Fruit fly (Drosophila melanogaster) whole organism, embryonic: ENCODE results near the gene CG12289.

Experiments
- CG13296 ChIP-seq: fragments of 200-800 bp; sonication (Bioruptor generic); optimal IDR thresholded peaks from 3 replicates; lab custom pipeline; 2018; ENCODE audit warnings: missing biosample characterization, mild to moderate bottlenecking, missing genetic modification characterization
- CG30020 ChIP-seq: fragments of 200-800 bp; optimal IDR thresholded peaks from 2 replicates; lab custom pipeline; 2019; ENCODE audit warnings: missing biosample characterization, mild to moderate bottlenecking, missing genetic modification characterization, moderate library complexity
- CG8388 ChIP-seq: fragments of 200-800 bp; sonication (Bioruptor generic); optimal IDR thresholded peaks from 2 replicates; lab custom pipeline; 2019; ENCODE audit warnings: missing biosample characterization, mild to moderate bottlenecking, missing genetic modification characterization, moderate library complexity
- Poxn ChIP-seq: fragments of 200-800 bp; sonication (Bioruptor generic); IDR thresholded peaks from 2 replicates; pipeline ENCODE4 v1.3.6; 2022; ENCODE audit warnings: missing biosample characterization, missing genetic modification characterization
- crp ChIP-seq, 2 experiments: fragments of 200-800 bp; sonication (Bioruptor generic); optimal IDR thresholded peaks; 2 replicates in 1 of 2; 3 replicates in 1 of 2; lab custom pipeline; 2017; ENCODE audit warnings: missing biosample characterization in 2 of 2, missing genetic modification characterization in 2 of 2, mild to moderate bottlenecking in 1 of 2, moderate library complexity in 1 of 2
- oc ChIP-seq: fragments of 200-800 bp; sonication (Bioruptor generic); optimal IDR thresholded peaks from 2 replicates; lab custom pipeline; 2018; ENCODE audit warnings: missing biosample characterization, mild to moderate bottlenecking, missing genetic modification characterization, moderate library complexity
- row ChIP-seq: fragments of 200-800 bp; sonication (Bioruptor generic); IDR thresholded peaks from 3 replicates; pipeline ENCODE4 v1.3.6; 2022; ENCODE audit warnings: missing biosample characterization, missing genetic modification characterization
- zf30C ChIP-seq: fragments of 200-800 bp; sonication (Bioruptor generic); optimal IDR thresholded peaks from 3 replicates; lab custom pipeline; 2018; ENCODE audit warnings: missing biosample characterization, mild to moderate bottlenecking, missing genetic modification characterization

DNA sequence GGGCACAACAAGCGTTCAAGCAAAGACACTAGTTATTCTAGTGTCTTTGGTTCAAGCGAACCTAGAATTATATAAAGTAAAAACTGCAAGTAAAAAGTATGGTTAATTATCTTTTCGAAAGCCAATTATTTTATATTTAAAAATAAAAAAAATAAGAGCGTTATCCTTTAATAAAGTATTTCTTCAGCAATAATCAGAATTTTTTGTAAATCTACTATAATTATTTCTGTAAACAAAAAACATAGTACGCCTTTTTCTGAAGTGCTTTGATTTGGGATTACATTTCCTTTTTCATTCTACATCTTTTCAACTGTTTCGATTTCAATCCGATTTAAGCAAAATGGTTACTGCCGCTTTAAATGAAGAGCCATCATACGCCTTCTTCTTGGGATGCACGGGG lies 16.4 kb upstream of the CG12289 start, which contains the start of gene Vha16-2:
- TF ChIP-seq CG13296 (no peak), zf30C (GFP tag; lab: Kevin White, UChicago) (no peak), oc (no peak), crp (GFP tag; optimal IDR thresholded peaks at IDR 0.05; lab: Kevin White, UChicago) (no peak), CG8388 (no peak), row (GFP tag; lab: Robert Waterston, UW) (no peak), Poxn (GFP tag; lab: Robert Waterston, UW) (no peak), CG30020 (no peak)
